Fruit fly (Drosophila melanogaster): Measurements from ENCODE around the gene Spn.

Spn gene

DNA sequence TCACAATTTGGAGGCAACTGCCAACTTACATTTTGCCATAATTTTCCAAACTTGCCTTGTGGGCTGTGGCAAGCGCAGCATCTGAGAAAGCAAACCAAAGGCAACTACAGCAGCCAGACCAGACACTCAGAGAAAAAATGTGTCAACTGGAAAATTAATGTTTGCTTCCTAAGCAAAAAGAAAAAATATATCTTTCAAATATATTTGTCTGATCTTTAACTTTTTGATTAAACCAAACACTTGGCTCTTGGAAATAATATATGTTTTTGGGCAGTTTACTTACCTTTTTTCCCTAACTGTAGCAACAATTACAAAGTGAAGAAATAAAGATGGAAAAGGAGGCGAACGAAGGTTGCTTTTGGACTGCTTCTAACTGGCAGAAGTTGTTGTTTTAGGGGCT is 66.8 kb downstream of the Spn start (continued):
- no peak for TF ChIP-seq HLHmδ (GFP tag; optimal IDR thresholded peaks at IDR 0.05)
- no peak for TF ChIP-seq tio (GFP tag; optimal IDR thresholded peaks at IDR 0.05)
- no peak for TF ChIP-seq Antp (GFP tag; optimal IDR thresholded peaks at IDR 0.05)
- TF ChIP-seq H2.0 (GFP tag; IDR thresholded peaks at IDR 0.05): no peak
- TF ChIP-seq CG10147 (GFP tag; optimal IDR thresholded peaks at IDR 0.05): no peak
- no peak for TF ChIP-seq CG30020 (tag; optimal IDR thresholded peaks at IDR 0.05)
- no peak for TF ChIP-seq ato (GFP tag; IDR thresholded peaks at IDR 0.05; ENCODE audit: partially characterized antibody)
- TF ChIP-seq dimm (GFP tag; IDR thresholded peaks at IDR 0.05): no peak
- TF ChIP-seq Lhr (GFP tag; optimal IDR thresholded peaks at IDR 0.05): no peak
- TF ChIP-seq exex (tag; optimal IDR thresholded peaks at IDR 0.05): no peak
- TF ChIP-seq sens-2 (GFP tag; IDR thresholded peaks at IDR 0.05): no peak
- TF ChIP-seq caup (GFP tag; optimal IDR thresholded peaks at IDR 0.05; ENCODE audit: severe bottlenecking): no peak
- TF ChIP-seq ci (GFP tag; IDR thresholded peaks at IDR 0.05): no peak
- TF ChIP-seq CG30431 (GFP tag; optimal IDR thresholded peaks at IDR 0.05): no peak
- TF ChIP-seq pan (optimal IDR thresholded peaks at IDR 0.05): no peak
- no peak for TF ChIP-seq pan (GFP tag; optimal IDR thresholded peaks at IDR 0.05 in 1 of 2, IDR thresholded peaks at IDR 0.05 in 1 of 2)
- no peak for TF ChIP-seq NK7.1 (GFP tag; optimal IDR thresholded peaks at IDR 0.05)
- no peak for TF ChIP-seq CG18476 (GFP tag; optimal IDR thresholded peaks at IDR 0.05)
- TF ChIP-seq H15 (GFP tag; IDR thresholded peaks at IDR 0.05): no peak
- TF ChIP-seq CG32532 (GFP tag; IDR thresholded peaks at IDR 0.05): no peak
- TF ChIP-seq Meics (GFP tag; optimal IDR thresholded peaks at IDR 0.05): no peak
- TF ChIP-seq ttk (GFP tag; IDR thresholded peaks at IDR 0.05): no peak
- TF ChIP-seq CTCF (GFP tag; optimal IDR thresholded peaks at IDR 0.05): no peak
- TF ChIP-seq Awh (GFP tag; IDR thresholded peaks at IDR 0.05): no peak
- no peak for TF ChIP-seq oc (tag; optimal IDR thresholded peaks at IDR 0.05)
- TF ChIP-seq ERR (GFP tag; optimal IDR thresholded peaks at IDR 0.05): no peak
- TF ChIP-seq nau (GFP tag; optimal IDR thresholded peaks at IDR 0.05): no peak
- TF ChIP-seq CG2202 (tag; optimal IDR thresholded peaks at IDR 0.05): no peak
- no peak for TF ChIP-seq CG34224 (GFP tag; IDR thresholded peaks at IDR 0.05; ENCODE audit: partially characterized antibody)
- TF ChIP-seq slp2 (GFP tag; optimal IDR thresholded peaks at IDR 0.05): no peak
- TF ChIP-seq rib (GFP tag; IDR thresholded peaks at IDR 0.05): no peak
- no peak for TF ChIP-seq Eip74EF (GFP tag; optimal IDR thresholded peaks at IDR 0.05)
- no peak for TF ChIP-seq CG7987 (GFP tag; optimal IDR thresholded peaks at IDR 0.05)
- TF ChIP-seq tap (tag; optimal IDR thresholded peaks at IDR 0.05): no peak
- peak; percentile 32 for TF ChIP-seq CG14710 (tag; optimal IDR thresholded peaks at IDR 0.05)
- TF ChIP-seq tll (GFP tag; optimal IDR thresholded peaks at IDR 0.05): no peak
- TF ChIP-seq Atf3 (GFP tag; optimal IDR thresholded peaks at IDR 0.05): no peak
- TF ChIP-seq Usf (GFP tag; optimal IDR thresholded peaks at IDR 0.05): no peak
- TF ChIP-seq mirr (GFP tag; optimal IDR thresholded peaks at IDR 0.05): no peak
- TF ChIP-seq toy (GFP tag; IDR thresholded peaks at IDR 0.05): no peak
- peak; percentile 75 for TF ChIP-seq Drgx (GFP tag; IDR thresholded peaks at IDR 0.05)
- no peak for TF ChIP-seq gsb (GFP tag; IDR thresholded peaks at IDR 0.05)
- no peak for TF ChIP-seq pum (GFP tag; optimal IDR thresholded peaks at IDR 0.05)
- TF ChIP-seq fd64A (GFP tag; optimal IDR thresholded peaks at IDR 0.05): no peak
- no peak for TF ChIP-seq pros (GFP tag; optimal IDR thresholded peaks at IDR 0.05)
- TF ChIP-seq al (GFP tag; IDR thresholded peaks at IDR 0.05): no peak
- TF ChIP-seq schlank (tag; optimal IDR thresholded peaks at IDR 0.05): no peak
- peak; percentile 71 for TF ChIP-seq lbe (GFP tag; optimal IDR thresholded peaks at IDR 0.05)
- no peak for TF ChIP-seq Ets97D (GFP tag; optimal IDR thresholded peaks at IDR 0.05)
- no peak for TF ChIP-seq CG13123 (GFP tag; optimal IDR thresholded peaks at IDR 0.05)
- TF ChIP-seq Ets65A (GFP tag): peak; percentile 87
- TF ChIP-seq HLH3B (GFP tag; IDR thresholded peaks at IDR 0.05): no peak
- TF ChIP-seq CG15269 (tag; optimal IDR thresholded peaks at IDR 0.05): no peak
